Worm (Caenorhabditis elegans) whole organism, L4 larva: ENCODE data around the gene Y39B6A.42.

Experiments
- D1046.2 ChIP-seq: fragments of 200-800 bp; sonication (Bioruptor generic); IDR thresholded peaks from 2 replicates; pipeline ENCODE4 v1.3.6; 2022; ENCODE audit warnings: missing genetic modification characterization, missing compliant biosample characterization
- R02D3.7 ChIP-seq: fragments of 150-350 bp; sonication (generic microtip); optimal IDR thresholded peaks from 3 replicates; lab custom pipeline; 2014; ENCODE audit warnings: missing biosample characterization, missing genetic modification characterization
- ama-1 ChIP-seq: fragments of 150-350 bp; optimal IDR thresholded peaks from 2 replicates; lab custom pipeline; 2014; ENCODE audit warnings: inconsistent platforms, mixed read lengths
- ceh-28 ChIP-seq: fragments of 150-350 bp; optimal IDR thresholded peaks from 2 replicates; lab custom pipeline; 2014; ENCODE audit warnings: missing biosample characterization, missing genetic modification reagents, missing genetic modification characterization
- cey-2 ChIP-seq: sonication (generic microtip); optimal IDR thresholded peaks from 3 replicates; lab custom pipeline; 2017; ENCODE audit warnings: missing genetic modification characterization, mild to moderate bottlenecking, missing compliant biosample characterization, antibody characterized with exemption, borderline replicate concordance; ENCODE audit not compliant: insufficient read depth
- dpl-1 ChIP-seq: fragments of 150-350 bp; optimal IDR thresholded peaks from 2 replicates; lab custom pipeline; 2014; ENCODE audit warnings: missing biosample characterization, missing genetic modification reagents, missing genetic modification characterization
- mep-1 ChIP-seq: fragments of 150-350 bp; sonication (generic microtip); optimal IDR thresholded peaks from 3 replicates; lab custom pipeline; 2014; ENCODE audit warnings: missing biosample characterization, missing genetic modification characterization
- pha-4 ChIP-seq, 2 experiments: fragments of 150-350 bp in 1 of 2; fragments of 200-800 bp in 1 of 2; sonication (Bioruptor generic) in 1 of 2; IDR thresholded peaks in 1 of 2; optimal IDR thresholded peaks in 1 of 2; 2 replicates each; pipeline versions ENCODE4 v1.3.6 to Lab custom; 2014 to 2022; ENCODE audit warnings: missing genetic modification characterization in 2 of 2, missing genetic modification reagents in 2 of 2, missing biosample characterization in 1 of 2, missing compliant biosample characterization in 1 of 2
- skn-1 ChIP-seq: fragments of 150-350 bp; optimal IDR thresholded peaks from 2 replicates; lab custom pipeline; 2014; ENCODE audit warnings: missing biosample characterization, missing genetic modification characterization
- snpc-1.2 ChIP-seq: fragments of 200-800 bp; sonication (Bioruptor generic); IDR thresholded peaks from 2 replicates; pipeline ENCODE4 v1.3.6; 2022; ENCODE audit warnings: missing genetic modification reagents, missing genetic modification characterization, missing compliant biosample characterization
- unc-62 ChIP-seq, 3 experiments: fragments of 150-350 bp in 1 of 3; sonication (generic microtip); optimal IDR thresholded peaks in 2 of 3; peaks in 1 of 3; 1 replicate in 1 of 3; 2 replicates in 2 of 3; lab custom pipeline; 2014 to 2017; ENCODE audit warnings: missing biosample characterization in 3 of 3, missing genetic modification characterization in 3 of 3, missing genetic modification reagents in 3 of 3, missing genotype in 1 of 3
- zfp-2 ChIP-seq: sonication (generic microtip); optimal IDR thresholded peaks from 2 replicates; lab custom pipeline; 2016; ENCODE audit warnings: mild to moderate bottlenecking, missing genetic modification characterization, missing compliant biosample characterization
- zip-11 ChIP-seq: fragments of 200-800 bp; sonication (Bioruptor generic); IDR thresholded peaks from 2 replicates; pipeline ENCODE4 v1.3.6; 2022; ENCODE audit warnings: missing genetic modification characterization, missing compliant biosample characterization

ce11 chrV:18940341-18940740, 29.1 kb downstream of the Y39B6A.42 start, which contains the start of gene Y80D3A.8:
- no peak for TF ChIP-seq mep-1 (tag; lab: Kevin White, UChicago)
- TF ChIP-seq ceh-28 (tag; lab: Kevin White, UChicago): no peak
- no peak for TF ChIP-seq D1046.2 (GFP tag; lab: Robert Waterston, UW)
- TF ChIP-seq zip-11 (GFP tag; lab: Robert Waterston, UW): no peak
- TF ChIP-seq ama-1 (lab: Kevin White, UChicago): no peak
- no peak for TF ChIP-seq dpl-1 (GFP tag; lab: Kevin White, UChicago)
- TF ChIP-seq unc-62 (GFP tag; optimal IDR thresholded peaks at IDR 0.05 in 1 of 2; lab: Kevin White, UChicago): no peak
- TF ChIP-seq unc-62 (tag; optimal IDR thresholded peaks at IDR 0.05; lab: Kevin White, UChicago): no peak
- no peak for TF ChIP-seq skn-1 (tag; lab: Kevin White, UChicago)
- no peak for TF ChIP-seq snpc-1.2 (GFP tag; lab: Robert Waterston, UW)
- TF ChIP-seq zfp-2 (tag; lab: Kevin White, UChicago): no peak
- no peak for TF ChIP-seq R02D3.7 (tag; lab: Kevin White, UChicago)
- TF ChIP-seq cey-2: no peak
- no peak for TF ChIP-seq pha-4 (GFP tag; IDR thresholded peaks at IDR 0.05; lab: Robert Waterston, UW)
- TF ChIP-seq pha-4 (tag; optimal IDR thresholded peaks at IDR 0.05; lab: Kevin White, UChicago): no peak
